Worm (Caenorhabditis elegans): ENCODE measurements around the gene cyp-34A6.

DNA sequence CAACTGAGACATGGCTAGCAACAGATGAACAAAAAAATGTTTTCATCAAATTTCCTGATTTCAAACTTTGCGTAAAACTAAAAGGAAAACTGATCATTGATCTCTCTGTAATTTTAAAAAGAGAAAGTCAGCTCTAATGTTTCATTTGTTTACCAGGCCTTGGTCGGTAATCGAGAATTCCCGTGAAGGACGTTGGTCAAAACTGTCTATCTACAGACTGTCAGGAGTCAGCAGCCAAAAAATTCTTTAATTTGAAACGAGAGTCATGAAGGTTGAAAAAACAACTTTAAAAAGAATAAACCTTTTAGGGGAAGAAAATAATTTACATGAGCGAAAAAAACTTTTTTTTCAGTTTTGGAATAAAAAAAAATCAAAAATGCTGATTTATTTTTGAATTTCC is 24.0 kb upstream of the cyp-34A6 start:
- TF ChIP-seq him-1 (tag; optimal IDR thresholded peaks at IDR 0.05) = no peak
- TF ChIP-seq dao-5 (tag; optimal IDR thresholded peaks at IDR 0.05) = no peak
- no peak for TF ChIP-seq W03F9.2 (tag; optimal IDR thresholded peaks at IDR 0.05)
